Worm (Caenorhabditis elegans): ENCODE measurements around the gene Y6E2A.7.

Gene Y6E2A.7

ce11 chrV:15721888-15722287 is 2.2 kb downstream of the Y6E2A.7 start, which contains the start of gene srh-140:
Gene srh-140, plus strand, starts transcription at chrV:15722188.
- TF ChIP-seq lin-35 (GFP tag; optimal IDR thresholded peaks at IDR 0.05), result no peak
- TF ChIP-seq lsy-27 (tag; optimal IDR thresholded peaks at IDR 0.05; ENCODE audit: borderline replicate concordance, insufficient read depth), result no peak
- no peak for TF ChIP-seq nhr-27 (tag; optimal IDR thresholded peaks at IDR 0.05)
- TF ChIP-seq K12H6.12 (tag; optimal IDR thresholded peaks at IDR 0.05), result no peak
- TF ChIP-seq F10E7.11 (tag; optimal IDR thresholded peaks at IDR 0.05), result no peak
- no peak for TF ChIP-seq sea-2 (GFP tag; IDR thresholded peaks at IDR 0.05)
- TF ChIP-seq Y53G8AR.9 (GFP tag; conservative IDR thresholded peaks at IDR 0.05), result no peak
- no peak for TF ChIP-seq madf-3 (GFP tag; IDR thresholded peaks at IDR 0.05)
- no peak for TF ChIP-seq bed-1 (GFP tag; IDR thresholded peaks at IDR 0.05)

ce11 chrV:15726610-15727009 is 6.9 kb downstream of the Y6E2A.7 start, which contains the start of the genes irld-57 and sfxn-1.3:
Gene irld-57, minus strand, starts transcription at chrV:15726710.
Gene sfxn-1.3, plus strand, starts transcription at chrV:15726841.
- TF ChIP-seq let-607 (tag; optimal IDR thresholded peaks at IDR 0.05) (no peak), chd-7 (tag; optimal IDR thresholded peaks at IDR 0.05) (no peak), lin-26 (GFP tag; IDR thresholded peaks at IDR 0.05) (no peak), C17E4.6 (GFP tag; IDR thresholded peaks at IDR 0.05) (no peak), nhr-179 (tag; optimal IDR thresholded peaks at IDR 0.05) (no peak), egl-44 (GFP tag; IDR thresholded peaks at IDR 0.05) (no peak), xnd-1 (tag; optimal IDR thresholded peaks at IDR 0.05) (no peak), hmg-20 (GFP tag; IDR thresholded peaks at IDR 0.05) (no peak), attf-5 (GFP tag; optimal IDR thresholded peaks at IDR 0.05) (no peak), F57C9.4 (tag; optimal IDR thresholded peaks at IDR 0.05) (no peak), him-1 (tag; optimal IDR thresholded peaks at IDR 0.05) (no peak), F52B5.7 (tag; optimal IDR thresholded peaks at IDR 0.05) (no peak), Y79H2A.3 (GFP tag; conservative IDR thresholded peaks at IDR 0.05) (no peak), F37B4.10 (GFP tag; IDR thresholded peaks at IDR 0.05) (no peak), ZK185.1 (tag; optimal IDR thresholded peaks at IDR 0.05; ENCODE audit: poor library complexity, severe bottlenecking) (no peak), ceh-79 (tag; optimal IDR thresholded peaks at IDR 0.05) (no peak), ceh-91 (GFP tag; IDR thresholded peaks at IDR 0.05) (no peak), F57A8.1 (GFP tag; optimal IDR thresholded peaks at IDR 0.05) (no peak), F55B11.4 (tag; optimal IDR thresholded peaks at IDR 0.05; ENCODE audit: borderline replicate concordance, insufficient read depth) (no peak)

- no peak for TF ChIP-seq tlf-1 (GFP tag; optimal IDR thresholded peaks at IDR 0.05)
- no peak for TF ChIP-seq nhr-179 (tag; optimal IDR thresholded peaks at IDR 0.05)
- TF ChIP-seq F39B2.1 (GFP tag; IDR thresholded peaks at IDR 0.05), result no peak
- TF ChIP-seq die-1 (tag; optimal IDR thresholded peaks at IDR 0.05), result no peak
- no peak for TF ChIP-seq Y53F4B.3 (GFP tag; IDR thresholded peaks at IDR 0.05)
- no peak for TF ChIP-seq F10E7.11 (tag; optimal IDR thresholded peaks at IDR 0.05)
- TF ChIP-seq pbrm-1 (GFP tag; IDR thresholded peaks at IDR 0.05), result no peak
- no peak for TF ChIP-seq hlh-26 (GFP tag; conservative IDR thresholded peaks at IDR 0.05)
- TF ChIP-seq Y53G8AR.9 (GFP tag; conservative IDR thresholded peaks at IDR 0.05), result no peak
- TF ChIP-seq unc-130 (GFP tag; optimal IDR thresholded peaks at IDR 0.05), result no peak
- TF ChIP-seq snpc-1.3 (tag; optimal IDR thresholded peaks at IDR 0.05; ENCODE audit: insufficient read depth), result no peak
- TF ChIP-seq ztf-18 (tag; optimal IDR thresholded peaks at IDR 0.05), result no peak
- no peak for TF ChIP-seq nhr-120 (GFP tag; IDR thresholded peaks at IDR 0.05)
- TF ChIP-seq mxl-1 (tag; optimal IDR thresholded peaks at IDR 0.05), result no peak
- TF ChIP-seq somi-1 (GFP tag; optimal IDR thresholded peaks at IDR 0.05), result no peak
- TF ChIP-seq attf-5 (GFP tag; optimal IDR thresholded peaks at IDR 0.05), result no peak
- TF ChIP-seq snpc-3.4 (tag; optimal IDR thresholded peaks at IDR 0.05), result no peak
- TF ChIP-seq ceh-91 (GFP tag; IDR thresholded peaks at IDR 0.05), result no peak
- no peak for TF ChIP-seq lsy-27 (tag; optimal IDR thresholded peaks at IDR 0.05; ENCODE audit: borderline replicate concordance, insufficient read depth)
These were observed 10.8 kb downstream of the Y6E2A.7 start, which contains the start of gene Y6E2A.10 for ce11 chrV:15730459-15730858. Gene Y6E2A.10, minus strand, starts transcription at chrV:15730559.

Measured in whole organism, young adult.